Fruit fly (Drosophila melanogaster) whole organism, embryonic: ENCODE data around the gene Sec23.

Experiments used
- B-H1 ChIP-seq: fragments of 200-800 bp; sonication (Bioruptor generic); IDR thresholded peaks from 3 replicates; pipeline ENCODE4 v1.3.6; 2022; ENCODE audit warnings: missing biosample characterization, missing genetic modification characterization
- B-H2 ChIP-seq: fragments of 200-800 bp; sonication (Bioruptor generic); optimal IDR thresholded peaks from 2 replicates; lab custom pipeline; 2018; ENCODE audit warnings: missing biosample characterization, mild to moderate bottlenecking, missing genetic modification characterization
- Bteb2 ChIP-seq: fragments of 200-800 bp; sonication (Bioruptor generic); optimal IDR thresholded peaks from 2 replicates; lab custom pipeline; 2016; ENCODE audit warnings: missing biosample characterization, missing genetic modification characterization
- CG11398 ChIP-seq: fragments of 200-800 bp; sonication (Bioruptor generic); optimal IDR thresholded peaks from 2 replicates; lab custom pipeline; 2016; ENCODE audit warnings: missing biosample characterization, missing genetic modification characterization
- CG12744 ChIP-seq: fragments of 200-800 bp; sonication (Bioruptor generic); optimal IDR thresholded peaks from 2 replicates; lab custom pipeline; 2016; ENCODE audit warnings: missing biosample characterization, missing genetic modification characterization
- CG13624 ChIP-seq: fragments of 200-800 bp; sonication (Bioruptor generic); optimal IDR thresholded peaks from 2 replicates; lab custom pipeline; 2016; ENCODE audit warnings: missing biosample characterization, missing genetic modification characterization
- CG15011 ChIP-seq: fragments of 200-800 bp; sonication (Bioruptor generic); optimal IDR thresholded peaks from 3 replicates; lab custom pipeline; 2018; ENCODE audit warnings: missing biosample characterization, mild to moderate bottlenecking, missing genetic modification characterization
- CG16813 ChIP-seq: fragments of 200-800 bp; sonication (Bioruptor generic); IDR thresholded peaks from 3 replicates; pipeline ENCODE4 v1.3.6; 2022; ENCODE audit warnings: missing biosample characterization, missing genetic modification characterization; ENCODE audit not compliant: partially characterized antibody
- CG17328 ChIP-seq: fragments of 200-800 bp; sonication (Bioruptor generic); IDR thresholded peaks from 2 replicates; pipeline ENCODE4 v1.3.6; 2022; ENCODE audit warnings: missing biosample characterization, missing genetic modification characterization
- CG18599 ChIP-seq: fragments of 200-800 bp; sonication (Bioruptor generic); optimal IDR thresholded peaks from 3 replicates; lab custom pipeline; 2017; ENCODE audit warnings: missing biosample characterization, missing genetic modification characterization, mild to moderate bottlenecking, moderate library complexity, missing genetic modification reagents
- CG34376 ChIP-seq: fragments of 200-800 bp; sonication (Bioruptor generic); optimal IDR thresholded peaks from 2 replicates; lab custom pipeline; 2018; ENCODE audit warnings: missing biosample characterization, mild to moderate bottlenecking, missing genetic modification characterization
- CG4360 ChIP-seq: fragments of 200-800 bp; sonication (Bioruptor generic); IDR thresholded peaks from 2 replicates; pipeline ENCODE4 v1.3.6; 2022; ENCODE audit warnings: missing biosample characterization, missing genetic modification characterization
- CG6765 ChIP-seq: fragments of 200-800 bp; sonication (Bioruptor generic); optimal IDR thresholded peaks from 3 replicates; lab custom pipeline; 2017; ENCODE audit warnings: missing biosample characterization, mild to moderate bottlenecking, missing genetic modification characterization
- CG8290 ChIP-seq, 3 experiments: fragments of 200-800 bp; sonication (Bioruptor generic); optimal IDR thresholded peaks; 2 replicates each; lab custom pipeline; 2016 to 2019; ENCODE audit warnings: missing biosample characterization in 3 of 3, missing genetic modification characterization in 3 of 3, mild to moderate bottlenecking in 2 of 3, moderate library complexity in 1 of 3
- CoRest ChIP-seq: fragments of 200-800 bp; sonication (Bioruptor generic); optimal IDR thresholded peaks from 3 replicates; lab custom pipeline; 2018; ENCODE audit warnings: missing biosample characterization, mild to moderate bottlenecking, missing genetic modification characterization, moderate library complexity
- Ets65A ChIP-seq: fragments of 200-800 bp; sonication (Bioruptor generic); peaks from one replicate; lab custom pipeline; 2016; ENCODE audit warnings: missing biosample characterization, missing genetic modification characterization
- HLH4C ChIP-seq: fragments of 200-800 bp; sonication (Bioruptor generic); IDR thresholded peaks from 3 replicates; pipeline ENCODE4 v1.3.6; 2022; ENCODE audit warnings: missing biosample characterization, missing genetic modification characterization; ENCODE audit not compliant: partially characterized antibody
- HLHmδ ChIP-seq: fragments of 200-800 bp; sonication (Bioruptor generic); optimal IDR thresholded peaks from 2 replicates; lab custom pipeline; 2018; ENCODE audit warnings: missing biosample characterization, mild to moderate bottlenecking, missing genetic modification characterization, moderate library complexity
- Hr39 ChIP-seq: fragments of >200 bp; optimal IDR thresholded peaks from 2 replicates; lab custom pipeline; 2017
- Jarid2 ChIP-seq: fragments of 200-800 bp; sonication (Bioruptor generic); optimal IDR thresholded peaks from 3 replicates; lab custom pipeline; 2017; ENCODE audit warnings: mild to moderate bottlenecking, missing biosample characterization, missing genetic modification reagents, missing genetic modification characterization
- Lim3 ChIP-seq: fragments of 200-800 bp; sonication (Bioruptor generic); IDR thresholded peaks from 2 replicates; pipeline ENCODE4 v1.3.6; 2022; ENCODE audit warnings: missing biosample characterization, missing genetic modification characterization
- MTF-1 ChIP-seq: fragments of 200-800 bp; sonication (Bioruptor generic); optimal IDR thresholded peaks from 2 replicates; lab custom pipeline; 2018; ENCODE audit warnings: missing biosample characterization, mild to moderate bottlenecking, missing genetic modification characterization, borderline replicate concordance
- Max ChIP-seq: fragments of 200-800 bp; sonication (Bioruptor generic); optimal IDR thresholded peaks from 2 replicates; lab custom pipeline; 2016; ENCODE audit warnings: missing biosample characterization, mild to moderate bottlenecking, missing genetic modification characterization
- Med ChIP-seq: fragments of 200-800 bp; sonication (Bioruptor generic); peaks from one replicate; lab custom pipeline; 2016; ENCODE audit warnings: missing biosample characterization, missing genetic modification characterization, mild to moderate bottlenecking, inconsistent platforms, moderate library complexity
- Meics ChIP-seq: fragments of 200-800 bp; sonication (Bioruptor generic); optimal IDR thresholded peaks from 2 replicates; lab custom pipeline; 2017; ENCODE audit warnings: missing biosample characterization, mild to moderate bottlenecking, missing genetic modification characterization
- NC2β ChIP-seq: fragments of 200-800 bp; sonication (Bioruptor generic); optimal IDR thresholded peaks from 2 replicates; lab custom pipeline; 2016; ENCODE audit warnings: missing biosample characterization, missing genetic modification characterization
- Neu2 ChIP-seq: fragments of 200-800 bp; sonication (Bioruptor generic); optimal IDR thresholded peaks from 3 replicates; lab custom pipeline; 2016; ENCODE audit warnings: missing biosample characterization, missing genetic modification characterization, borderline replicate concordance
- Nf-YC ChIP-seq: fragments of 200-800 bp; optimal IDR thresholded peaks from 3 replicates; lab custom pipeline; 2019; ENCODE audit warnings: missing biosample characterization, mild to moderate bottlenecking, missing genetic modification characterization, moderate library complexity
- Side ChIP-seq: fragments of 200-800 bp; sonication (Bioruptor generic); optimal IDR thresholded peaks from 2 replicates; lab custom pipeline; 2016; ENCODE audit warnings: missing biosample characterization, missing genetic modification characterization
- YL-1 ChIP-seq: fragments of 200-800 bp; sonication (Bioruptor generic); optimal IDR thresholded peaks from 3 replicates; lab custom pipeline; 2017; ENCODE audit warnings: missing biosample characterization, mild to moderate bottlenecking, missing genetic modification characterization
- ab ChIP-seq: fragments of 200-800 bp; sonication (Bioruptor generic); optimal IDR thresholded peaks from 2 replicates; lab custom pipeline; 2016; ENCODE audit warnings: missing biosample characterization, missing genetic modification characterization
- abd-A ChIP-seq: fragments of 200-800 bp; sonication (Bioruptor generic); optimal IDR thresholded peaks from 3 replicates; lab custom pipeline; 2019; ENCODE audit warnings: missing biosample characterization, mild to moderate bottlenecking, missing genetic modification characterization, moderate library complexity
- az2 ChIP-seq: fragments of 200-800 bp; sonication (Bioruptor generic); optimal IDR thresholded peaks from 3 replicates; lab custom pipeline; 2016; ENCODE audit warnings: missing biosample characterization, missing genetic modification characterization
- corto ChIP-seq: fragments of 200-800 bp; sonication (Bioruptor generic); optimal IDR thresholded peaks from 2 replicates; lab custom pipeline; 2016; ENCODE audit warnings: missing biosample characterization, mild to moderate bottlenecking, missing genetic modification characterization, moderate library complexity
- disco-r ChIP-seq: fragments of 200-800 bp; sonication (Bioruptor generic); optimal IDR thresholded peaks from 2 replicates; lab custom pipeline; 2016; ENCODE audit warnings: missing biosample characterization, missing genetic modification characterization
- fu2 ChIP-seq: fragments of 200-800 bp; sonication (Bioruptor generic); optimal IDR thresholded peaks from 2 replicates; lab custom pipeline; 2016; ENCODE audit warnings: missing biosample characterization, missing genetic modification characterization
- jumu ChIP-seq: fragments of 200-800 bp; sonication (Bioruptor generic); optimal IDR thresholded peaks from 3 replicates; lab custom pipeline; 2016; ENCODE audit warnings: missing biosample characterization, missing genetic modification characterization
- lmd ChIP-seq: fragments of 200-800 bp; sonication (Bioruptor generic); IDR thresholded peaks from 2 replicates; pipeline ENCODE4 v1.3.6; 2022; ENCODE audit warnings: missing biosample characterization, missing genetic modification characterization
- lola ChIP-seq, 3 experiments: fragments of >200 bp in 2 of 3; fragments of 200-800 bp in 1 of 3; sonication (Bioruptor generic) in 1 of 3; optimal IDR thresholded peaks; 2 replicates each; lab custom pipeline; 2017 to 2019; ENCODE audit warnings: missing biosample characterization in 3 of 3, missing genetic modification characterization in 3 of 3, mild to moderate bottlenecking in 1 of 3, moderate library complexity in 1 of 3
- otp ChIP-seq: fragments of 200-800 bp; sonication (Bioruptor generic); IDR thresholded peaks from 3 replicates; pipeline ENCODE4, ENCODE4 v1.3.6; 2022; ENCODE audit warnings: missing biosample characterization, missing genetic modification characterization
- pb ChIP-seq: fragments of 200-800 bp; sonication (Bioruptor generic); optimal IDR thresholded peaks from 3 replicates; lab custom pipeline; 2016; ENCODE audit warnings: missing biosample characterization, missing genetic modification characterization
- pnt ChIP-seq: fragments of 200-800 bp; sonication (Bioruptor generic); optimal IDR thresholded peaks from 3 replicates; lab custom pipeline; 2016; ENCODE audit warnings: missing biosample characterization, missing genetic modification characterization
- prd ChIP-seq, 3 experiments: fragments of >200 bp in 2 of 3; fragments of 200-800 bp in 1 of 3; sonication (Bioruptor generic) in 1 of 3; optimal IDR thresholded peaks in 2 of 3; IDR thresholded peaks in 1 of 3; 2 replicates in 2 of 3; 3 replicates in 1 of 3; pipeline versions ENCODE4 v1.3.6 to Lab custom; 2017 to 2022; ENCODE audit warnings: missing biosample characterization in 1 of 3, missing genetic modification characterization in 1 of 3
- pros ChIP-seq: fragments of 200-800 bp; sonication (Bioruptor generic); optimal IDR thresholded peaks from 3 replicates; lab custom pipeline; 2019; ENCODE audit warnings: missing biosample characterization, mild to moderate bottlenecking, missing genetic modification characterization, moderate library complexity
- so ChIP-seq: fragments of 200-800 bp; sonication (Bioruptor generic); IDR thresholded peaks from 3 replicates; pipeline ENCODE4 v1.3.6; 2022; ENCODE audit warnings: missing biosample characterization, missing genetic modification characterization
- sr ChIP-seq: fragments of 200-800 bp; sonication (Bioruptor generic); IDR thresholded peaks from 3 replicates; pipeline ENCODE4 v1.3.6; 2022; ENCODE audit warnings: missing biosample characterization, missing genetic modification characterization
- ssp ChIP-seq: fragments of 200-800 bp; sonication (Bioruptor generic); IDR thresholded peaks from 2 replicates; pipeline ENCODE4 v1.3.6; 2022; ENCODE audit warnings: missing biosample characterization, missing genetic modification characterization
- usp ChIP-seq: fragments of >200 bp; optimal IDR thresholded peaks from 2 replicates; lab custom pipeline; 2017; ENCODE audit warnings: missing biosample characterization, missing genetic modification characterization
- vfl ChIP-seq: fragments of 200-800 bp; sonication (Bioruptor generic); optimal IDR thresholded peaks from 2 replicates; lab custom pipeline; 2016; ENCODE audit warnings: missing biosample characterization, missing genetic modification characterization
- zfh2 ChIP-seq: fragments of 200-800 bp; sonication (Bioruptor generic); optimal IDR thresholded peaks from 2 replicates; lab custom pipeline; 2016; ENCODE audit warnings: missing biosample characterization, missing genetic modification characterization

Sec23 gene

dm6 chr3R:5601044-5601523 is 47.8 kb upstream of the Sec23 start, which contains the start of the genes kra and SecS (continued):
- TF ChIP-seq pros (GFP tag; lab: Kevin White, UChicago) (no peak), abd-A (tag; lab: Kevin White, UChicago) (no peak), Bteb2 (GFP tag; lab: Kevin White, UChicago) (peak; percentile 29), Meics (GFP tag; lab: Kevin White, UChicago) (peak; percentile 53), CoRest (tag; lab: Kevin White, UChicago) (peak; percentile 79), lola (GFP tag; optimal IDR thresholded peaks at IDR 0.05; lab: Kevin White, UChicago) (peak in 1 of 3 experiments; percentile 57), Neu2 (GFP tag; lab: Kevin White, UChicago) (no peak), lmd (GFP tag; lab: Robert Waterston, UW) (no peak), vfl (GFP tag; lab: Kevin White, UChicago) (peak; percentile 8), Med (peak; percentile 89), B-H2 (GFP tag; lab: Kevin White, UChicago) (peak; percentile 58), Nf-YC (tag; lab: Kevin White, UChicago) (peak; percentile 57), CG16813 (GFP tag; lab: Robert Waterston, UW) (no peak), YL-1 (GFP tag; lab: Kevin White, UChicago) (peak; percentile 77), ab (GFP tag; lab: Kevin White, UChicago) (no peak), Ets65A (GFP tag; lab: Kevin White, UChicago) (peak; percentile 90), sr (GFP tag; lab: Robert Waterston, UW) (no peak), disco-r (GFP tag; lab: Kevin White, UChicago) (no peak), jumu (GFP tag; lab: Kevin White, UChicago) (peak; percentile 48), otp (no peak), NC2β (GFP tag; lab: Kevin White, UChicago) (peak; percentile 40), CG18599 (GFP tag; lab: Kevin White, UChicago) (peak; percentile 72), CG8290 (GFP tag; optimal IDR thresholded peaks at IDR 0.05; lab: Kevin White, UChicago) (peak; percentile 48), CG8290 (tag; optimal IDR thresholded peaks at IDR 0.05; lab: Kevin White, UChicago) (peak in 1 of 2 experiments; percentile 78), CG15011 (peak; percentile 37), CG11398 (no peak), fu2 (GFP tag; lab: Kevin White, UChicago) (no peak), Max (peak; percentile 60), pb (GFP tag; lab: Kevin White, UChicago) (no peak), ssp (GFP tag; lab: Robert Waterston, UW) (no peak), so (GFP tag; lab: Robert Waterston, UW) (no peak), Hr39 (lab: Kevin White, UChicago) (no peak), CG13624 (GFP tag; lab: Kevin White, UChicago) (peak; percentile 32), CG4360 (GFP tag; lab: Robert Waterston, UW) (no peak), az2 (GFP tag; lab: Kevin White, UChicago) (peak; percentile 66), zfh2 (peak; percentile 46), CG12744 (GFP tag; lab: Kevin White, UChicago) (peak; percentile 21), MTF-1 (GFP tag; lab: Kevin White, UChicago) (peak; percentile 47), CG34376 (no peak), pnt (GFP tag; lab: Kevin White, UChicago) (peak; percentile 21), prd (optimal IDR thresholded peaks at IDR 0.05; lab: Kevin White, UChicago) (no peak), prd (GFP tag; IDR thresholded peaks at IDR 0.05; lab: Robert Waterston, UW) (no peak), CG6765 (GFP tag; lab: Kevin White, UChicago) (peak; percentile 41), CG17328 (GFP tag; lab: Robert Waterston, UW) (no peak), HLH4C (GFP tag; lab: Robert Waterston, UW) (no peak), B-H1 (GFP tag; lab: Robert Waterston, UW) (no peak), Lim3 (GFP tag; lab: Robert Waterston, UW) (no peak), Jarid2 (no peak), HLHmδ (GFP tag; lab: Kevin White, UChicago) (peak; percentile 80), usp (GFP tag; lab: Kevin White, UChicago) (no peak), corto (GFP tag; lab: Kevin White, UChicago) (peak; percentile 45), Side (GFP tag; lab: Kevin White, UChicago) (peak; percentile 47)
